Worm (Caenorhabditis elegans): Measurements from ENCODE around the gene chil-27.

chil-27 gene

DNA sequence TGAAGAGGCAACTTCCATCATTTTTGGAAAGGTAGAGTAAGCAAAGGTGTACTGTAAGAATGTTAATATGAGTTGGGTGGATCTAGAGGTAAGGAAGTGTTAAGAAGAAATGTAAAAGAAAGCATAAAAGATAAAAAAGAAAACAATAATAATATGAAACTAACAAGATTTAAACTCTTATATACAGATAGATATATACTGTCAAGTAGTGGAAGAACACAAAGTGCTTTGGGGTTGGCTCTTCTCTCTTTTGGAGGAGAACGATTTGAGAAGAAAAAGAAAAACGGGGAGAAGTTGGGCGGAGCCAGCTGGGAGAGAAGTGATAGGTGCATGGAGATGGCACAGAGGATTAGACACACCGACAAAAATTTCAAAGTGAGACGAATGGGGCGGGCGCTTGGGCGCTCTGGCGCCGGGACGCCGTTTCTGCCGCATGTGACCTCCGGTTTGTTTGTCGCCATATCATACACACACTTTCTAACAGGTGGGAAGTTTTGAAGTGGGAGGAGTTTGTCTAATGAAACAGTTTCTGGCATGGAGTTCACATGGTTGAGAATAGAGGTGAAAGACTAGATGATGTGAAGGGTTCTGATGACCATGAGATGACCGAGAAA is 9.8 kb downstream of the chil-27 start, which contains the start of gene T19H5.4 (continued):
- TF ChIP-seq nhr-237 (tag; optimal IDR thresholded peaks at IDR 0.05) (no peak), dsc-1 (tag; optimal IDR thresholded peaks at IDR 0.05) (no peak)

DNA sequence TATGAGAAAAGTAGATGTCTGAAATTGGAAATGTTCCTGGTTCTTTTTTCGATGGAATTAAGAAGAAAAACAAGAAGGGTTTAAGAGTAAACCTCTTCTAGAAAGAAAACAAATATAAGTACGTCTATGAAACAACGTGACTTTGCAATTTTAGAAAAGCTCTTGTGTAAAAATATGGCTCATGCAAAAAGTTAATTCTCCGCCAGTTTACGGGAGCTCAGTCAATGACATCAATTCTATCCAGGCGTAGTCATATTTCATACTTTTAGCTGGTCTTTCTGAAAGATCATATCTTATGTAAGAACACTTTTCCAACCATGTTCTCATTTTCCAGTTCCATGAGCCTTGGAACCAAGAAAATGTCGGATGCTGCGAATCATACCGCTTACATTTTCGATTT is 12.3 kb downstream of the chil-27 start:
- TF ChIP-seq nhr-85 (tag) = no peak
- no peak for TF ChIP-seq fkh-8 (tag; optimal IDR thresholded peaks at IDR 0.05)
- TF ChIP-seq nhr-77 (tag; optimal IDR thresholded peaks at IDR 0.05) = no peak
- no peak for TF ChIP-seq nhr-90 (tag; optimal IDR thresholded peaks at IDR 0.05; ENCODE audit: poor library complexity)
- TF ChIP-seq nhr-47 (tag; optimal IDR thresholded peaks at IDR 0.05) = no peak
- TF ChIP-seq dsc-1 (tag; optimal IDR thresholded peaks at IDR 0.05) = no peak
- TF ChIP-seq efl-1 (optimal IDR thresholded peaks at IDR 0.05) = no peak
- no peak for TF ChIP-seq efl-1 (GFP tag; optimal IDR thresholded peaks at IDR 0.05 in 1 of 2)
- no peak for TF ChIP-seq lin-39 (tag; optimal IDR thresholded peaks at IDR 0.05)

DNA sequence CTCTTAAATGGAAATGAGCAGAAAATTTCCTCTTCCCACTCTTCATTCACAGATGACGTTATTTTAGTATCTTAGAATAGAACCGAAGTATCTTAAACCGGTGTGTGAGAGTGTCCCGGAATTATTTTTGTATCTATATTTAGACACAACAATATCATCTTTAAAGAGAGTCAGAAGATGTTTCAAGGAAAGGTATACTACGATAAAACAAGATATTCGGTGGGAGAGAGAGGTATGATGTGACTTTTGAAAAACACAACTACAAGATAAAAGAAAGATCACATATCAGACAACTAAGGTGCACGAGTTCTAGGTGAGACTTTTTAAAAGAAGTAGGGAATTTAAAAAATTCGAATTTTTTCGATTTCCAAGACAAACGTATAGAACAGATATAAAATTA is 12.9 kb downstream of the chil-27 start:
- no peak for TF ChIP-seq nhr-76 (tag; optimal IDR thresholded peaks at IDR 0.05)
- TF ChIP-seq dpl-1 (GFP tag; optimal IDR thresholded peaks at IDR 0.05) = no peak
- TF ChIP-seq lsy-2 (tag; optimal IDR thresholded peaks at IDR 0.05) = peak in 1 of 2 experiments; percentile 24
- TF ChIP-seq lin-14 (GFP tag; optimal IDR thresholded peaks at IDR 0.05) = peak; percentile 39
- peak; percentile 54 for TF ChIP-seq nhr-71 (tag; optimal IDR thresholded peaks at IDR 0.05)
- peak; percentile 84 for TF ChIP-seq nhr-85 (tag)
- peak; percentile 21; the same call in 1 of the 2 replicates for TF ChIP-seq nhr-19 (GFP tag; conservative IDR thresholded peaks at IDR 0.05)
- TF ChIP-seq nhr-20 (tag; optimal IDR thresholded peaks at IDR 0.05) = peak; percentile 61

DNA sequence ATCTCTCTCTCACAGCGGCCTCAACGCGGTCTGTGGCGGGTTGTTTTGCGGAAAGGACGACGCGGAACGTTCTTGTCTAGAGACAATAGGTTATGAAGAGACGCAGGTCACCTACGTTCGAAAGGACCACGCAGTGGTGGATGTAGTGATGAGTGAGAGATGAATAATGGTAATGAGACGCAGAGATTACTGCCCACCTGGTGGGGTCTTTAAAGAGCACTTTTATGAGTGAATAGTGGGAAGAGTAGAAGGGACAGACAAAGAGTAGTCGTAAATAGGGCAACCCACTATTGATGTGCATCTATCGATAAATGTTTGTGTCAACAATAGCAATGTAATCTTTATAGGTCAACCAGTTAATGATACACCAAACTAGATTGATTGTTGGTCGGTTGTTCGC is 13.4 kb downstream of the chil-27 start:
- TF ChIP-seq C34B4.2 (tag; optimal IDR thresholded peaks at IDR 0.05) (no peak), unc-98 (GFP tag; IDR thresholded peaks at IDR 0.05) (no peak), nhr-28 (tag; optimal IDR thresholded peaks at IDR 0.05) (no peak), nhr-77 (tag; optimal IDR thresholded peaks at IDR 0.05) (no peak), vab-15 (tag; optimal IDR thresholded peaks at IDR 0.05) (no peak), sox-4 (tag; optimal IDR thresholded peaks at IDR 0.05) (no peak), tlp-1 (tag; optimal IDR thresholded peaks at IDR 0.05) (no peak), efl-1 (optimal IDR thresholded peaks at IDR 0.05) (no peak), efl-1 (GFP tag; optimal IDR thresholded peaks at IDR 0.05 in 1 of 2) (no peak), ets-5 (GFP tag; IDR thresholded peaks at IDR 0.05) (no peak), alr-1 (tag; optimal IDR thresholded peaks at IDR 0.05; ENCODE audit: borderline replicate concordance) (no peak), pag-3 (tag; optimal IDR thresholded peaks at IDR 0.05; ENCODE audit: borderline replicate concordance, insufficient read depth) (no peak), mep-1 (tag; optimal IDR thresholded peaks at IDR 0.05) (no peak), nhr-76 (tag; optimal IDR thresholded peaks at IDR 0.05) (no peak), F16B12.6 (tag; optimal IDR thresholded peaks at IDR 0.05) (no peak), pqm-1 (tag; optimal IDR thresholded peaks at IDR 0.05) (no peak)

DNA sequence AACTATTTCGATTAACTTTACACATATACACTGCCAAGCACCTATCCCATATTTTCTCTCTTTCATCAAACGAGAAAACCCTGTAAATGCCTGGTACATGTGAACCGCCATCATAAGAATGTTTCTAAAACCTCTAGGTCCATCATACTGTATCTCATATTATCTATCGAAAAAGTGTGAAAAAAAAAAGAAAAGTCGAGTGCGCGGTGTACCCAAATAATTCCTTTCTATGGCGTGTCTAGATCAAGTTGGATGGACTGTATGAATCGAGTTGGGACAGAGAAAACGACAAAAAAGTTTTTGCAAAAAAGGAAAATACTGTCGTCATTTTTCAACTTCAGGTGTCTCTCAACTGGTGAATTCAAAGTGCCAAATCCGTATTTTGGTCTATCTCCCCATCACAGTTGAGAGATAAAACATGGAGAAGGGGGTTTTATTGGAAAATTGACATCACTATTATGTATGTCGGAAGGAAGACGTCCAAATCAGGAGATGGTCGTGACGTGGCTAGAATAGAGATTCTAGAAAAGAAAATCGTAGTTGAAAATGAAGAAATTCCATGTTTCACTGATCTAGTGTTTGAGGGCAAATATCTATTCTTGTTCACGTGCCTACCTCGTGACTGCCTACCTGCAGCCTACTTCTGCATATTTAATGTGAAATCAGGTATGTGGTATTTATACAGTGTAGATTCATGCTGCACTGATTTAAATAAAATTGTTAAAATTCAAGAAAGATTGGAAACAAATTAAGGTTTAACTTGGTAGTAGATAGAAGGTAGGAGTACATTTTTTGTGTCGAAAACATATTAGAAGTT is 15.8 kb downstream of the chil-27 start:
- TF ChIP-seq snu-23 (GFP tag; optimal IDR thresholded peaks at IDR 0.05) = peak; percentile 63
- TF ChIP-seq nhr-19 (GFP tag; conservative IDR thresholded peaks at IDR 0.05) = peak; percentile 34; the same call in 1 of the 2 replicates
- TF ChIP-seq fkh-8 (tag; optimal IDR thresholded peaks at IDR 0.05) = no peak
- no peak for TF ChIP-seq ets-5 (GFP tag; IDR thresholded peaks at IDR 0.05)
- TF ChIP-seq elt-3 (tag; optimal IDR thresholded peaks at IDR 0.05) = peak in 2 of 6 experiments; percentile 1 to 45
- no peak for TF ChIP-seq ceh-82 (tag; optimal IDR thresholded peaks at IDR 0.05)
- no peak for TF ChIP-seq unc-86 (tag; optimal IDR thresholded peaks at IDR 0.05)
- TF ChIP-seq nhr-71 (tag; optimal IDR thresholded peaks at IDR 0.05) = peak; percentile 77
- peak; percentile 36; the same call in 1 of the 2 replicates for TF ChIP-seq grh-1 (GFP tag; IDR thresholded peaks at IDR 0.05)
- no peak for TF ChIP-seq C04F5.9 (tag; optimal IDR thresholded peaks at IDR 0.05)
- TF ChIP-seq lin-14 (GFP tag; optimal IDR thresholded peaks at IDR 0.05) = peak; percentile 58
- peak; percentile 36 for TF ChIP-seq mep-1 (tag; optimal IDR thresholded peaks at IDR 0.05)
- no peak for TF ChIP-seq ceh-88 (GFP tag; IDR thresholded peaks at IDR 0.05)
- TF ChIP-seq isw-1 (GFP tag; IDR thresholded peaks at IDR 0.05) = no peak
- TF ChIP-seq lin-35 (GFP tag; optimal IDR thresholded peaks at IDR 0.05) = peak in 1 of 2 experiments; percentile 7
- TF ChIP-seq blmp-1 (tag; optimal IDR thresholded peaks at IDR 0.05) = peak; percentile 38
- TF ChIP-seq nhr-90 (tag; optimal IDR thresholded peaks at IDR 0.05; ENCODE audit: poor library complexity) = peak; percentile 54
- no peak for TF ChIP-seq dsc-1 (tag; optimal IDR thresholded peaks at IDR 0.05)
- peak; percentile 64 for TF ChIP-seq nhr-20 (tag; optimal IDR thresholded peaks at IDR 0.05)
- peak in 1 of 2 experiments; percentile 58 for TF ChIP-seq lsy-2 (tag; optimal IDR thresholded peaks at IDR 0.05)
- TF ChIP-seq nhr-47 (tag; optimal IDR thresholded peaks at IDR 0.05) = peak; percentile 24
- peak; percentile 96 for TF ChIP-seq nhr-85 (tag)

All from whole organism, L1 larva.